Worm (Caenorhabditis elegans) whole organism, midembryonic: Measurements from ENCODE around the gene lgc-9.

Source experiments
- T22C8.4 ChIP-seq: fragments of 200-800 bp; sonication (Bioruptor generic); IDR thresholded peaks from 2 replicates; pipeline ENCODE4 v1.3.6; 2022; ENCODE audit warnings: missing genetic modification characterization, missing compliant biosample characterization
- cog-1 ChIP-seq: sonication (generic microtip); optimal IDR thresholded peaks from 2 replicates; lab custom pipeline; 2016; ENCODE audit warnings: missing genetic modification characterization, missing compliant biosample characterization
- flt-1 ChIP-seq: fragments of 200-800 bp; sonication (Bioruptor generic); IDR thresholded peaks from 2 replicates; pipeline ENCODE4 v1.3.6; 2022; ENCODE audit warnings: missing genetic modification characterization, missing compliant biosample characterization
- klf-2 ChIP-seq: fragments of 200-800 bp; sonication (Bioruptor generic); conservative IDR thresholded peaks from 2 replicates; pipeline ENCODE4 v1.3.6; 2022; ENCODE audit warnings: missing genetic modification reagents, missing genetic modification characterization, missing compliant biosample characterization
- med-1 ChIP-seq: sonication (generic microtip); optimal IDR thresholded peaks from 2 replicates; lab custom pipeline; 2017; ENCODE audit warnings: missing genetic modification characterization, mild to moderate bottlenecking, missing compliant biosample characterization, antibody characterized with exemption, missing genetic modification reagents; ENCODE audit not compliant: insufficient read depth
- ref-1 ChIP-seq: fragments of 200-800 bp; sonication (Bioruptor generic); conservative IDR thresholded peaks from 2 replicates; pipeline ENCODE4 v1.3.6; 2022; ENCODE audit warnings: missing genetic modification reagents, missing genetic modification characterization, missing compliant biosample characterization
- tab-1 ChIP-seq: fragments of 200-800 bp; sonication (Bioruptor generic); IDR thresholded peaks from 2 replicates; pipeline ENCODE4 v1.3.6; 2022; ENCODE audit warnings: missing genetic modification characterization, missing compliant biosample characterization
- ztf-23 ChIP-seq: fragments of 200-800 bp; sonication (Bioruptor generic); IDR thresholded peaks from 2 replicates; pipeline ENCODE4 v1.3.6; 2022; ENCODE audit warnings: missing genetic modification reagents, missing genetic modification characterization, missing compliant biosample characterization
- ztf-29 ChIP-seq: fragments of 200-800 bp; sonication (Bioruptor generic); IDR thresholded peaks from 2 replicates; pipeline ENCODE4 v1.3.6; 2022; ENCODE audit warnings: missing genetic modification reagents, missing genetic modification characterization, missing compliant biosample characterization

Gene lgc-9

ce11 chrIV:3444614-3445013 is 29.1 kb downstream of the lgc-9 start, which contains the start of gene F58E2.5:
TSS of gene F58E2.5 (plus strand) at chrIV:3444914.
- no peak for TF ChIP-seq klf-2
- TF ChIP-seq tab-1 (GFP tag; lab: Robert Waterston, UW) = no peak
- TF ChIP-seq ztf-23 (GFP tag; lab: Robert Waterston, UW) = no peak
- TF ChIP-seq ztf-29 (GFP tag; lab: Robert Waterston, UW) = no peak
- TF ChIP-seq cog-1 (tag; lab: Kevin White, UChicago) = no peak
- no peak for TF ChIP-seq flt-1
- TF ChIP-seq med-1 (GFP tag; lab: Kevin White, UChicago) = no peak

- TF ChIP-seq ztf-23 (GFP tag; lab: Robert Waterston, UW) (no peak), ztf-29 (GFP tag; lab: Robert Waterston, UW) (no peak), ref-1 (GFP tag; lab: Robert Waterston, UW) (no peak), T22C8.4 (GFP tag; lab: Robert Waterston, UW) (no peak), tab-1 (GFP tag; lab: Robert Waterston, UW) (no peak), flt-1 (no peak), klf-2 (no peak), cog-1 (tag; lab: Kevin White, UChicago) (no peak), med-1 (GFP tag; lab: Kevin White, UChicago) (no peak)
Observed at ce11 chrIV:3447350-3447749, 31.9 kb downstream of the lgc-9 start.

- TF ChIP-seq T22C8.4 (GFP tag; lab: Robert Waterston, UW) = no peak
- TF ChIP-seq ztf-23 (GFP tag; lab: Robert Waterston, UW) = no peak
- no peak for TF ChIP-seq flt-1
- TF ChIP-seq klf-2 = no peak
- TF ChIP-seq med-1 (GFP tag; lab: Kevin White, UChicago) = no peak
- no peak for TF ChIP-seq tab-1 (GFP tag; lab: Robert Waterston, UW)
- no peak for TF ChIP-seq cog-1 (tag; lab: Kevin White, UChicago)
- TF ChIP-seq ztf-29 (GFP tag; lab: Robert Waterston, UW) = no peak
- no peak for TF ChIP-seq ref-1 (GFP tag; lab: Robert Waterston, UW)
Observed at ce11 chrIV:3452516-3452915, 37.0 kb downstream of the lgc-9 start.

- no peak for TF ChIP-seq ztf-23 (GFP tag; lab: Robert Waterston, UW)
- TF ChIP-seq cog-1 (tag; lab: Kevin White, UChicago) = no peak
Observed at ce11 chrIV:3453346-3453745, 37.9 kb downstream of the lgc-9 start, which contains the start of gene srz-23. TSS of gene srz-23 (plus strand) at chrIV:3453608.

ce11 chrIV:3455437-3455836 is 40.0 kb downstream of the lgc-9 start:
- TF ChIP-seq ztf-29 (GFP tag; lab: Robert Waterston, UW) = peak; percentile 75; the same call in 1 of the 2 replicates

ce11 chrIV:3463254-3463653 is 47.8 kb downstream of the lgc-9 start, which contains the start of gene F58E2.4:
TSS of gene F58E2.4 (plus strand) at chrIV:3463387.
- TF ChIP-seq ztf-29 (GFP tag; lab: Robert Waterston, UW) (no peak), cog-1 (tag; lab: Kevin White, UChicago) (no peak), flt-1 (no peak), T22C8.4 (GFP tag; lab: Robert Waterston, UW) (no peak), tab-1 (GFP tag; lab: Robert Waterston, UW) (no peak), med-1 (GFP tag; lab: Kevin White, UChicago) (no peak)

ce11 chrIV:3467128-3467527 is 51.6 kb downstream of the lgc-9 start, which contains the start of gene F58E2.3:
TSS of gene F58E2.3 (plus strand) at chrIV:3467428.
- TF ChIP-seq cog-1 (tag; lab: Kevin White, UChicago) (no peak), T22C8.4 (GFP tag; lab: Robert Waterston, UW) (no peak), ztf-23 (GFP tag; lab: Robert Waterston, UW) (no peak)

ce11 chrIV:3467751-3468150 is 52.3 kb downstream of the lgc-9 start:
- no peak for TF ChIP-seq ztf-23 (GFP tag; lab: Robert Waterston, UW)
